Fruit fly (Drosophila melanogaster) whole organism, embryonic: ENCODE data around the gene CG18563.
A peak's percentile ranks its signal among the peaks of the same experiment; 100 is the strongest.

Experiments used
- Asciz ChIP-seq: fragments of 200-800 bp; sonication (Bioruptor generic); optimal IDR thresholded peaks from 2 replicates; lab custom pipeline; 2017; ENCODE audit warnings: missing biosample characterization, mild to moderate bottlenecking, missing genetic modification characterization, missing genetic modification reagents
- CG10274 ChIP-seq: fragments of 200-800 bp; sonication (Bioruptor generic); optimal IDR thresholded peaks from 3 replicates; lab custom pipeline; 2017; ENCODE audit warnings: missing biosample characterization, mild to moderate bottlenecking, missing genetic modification characterization
- CG11504 ChIP-seq: fragments of 200-800 bp; sonication (Bioruptor generic); optimal IDR thresholded peaks from 3 replicates; lab custom pipeline; 2019; ENCODE audit warnings: missing biosample characterization, mild to moderate bottlenecking, missing genetic modification characterization, moderate library complexity
- CG13287 ChIP-seq: fragments of 200-800 bp; sonication (Bioruptor generic); IDR thresholded peaks from 2 replicates; pipeline ENCODE4 v1.3.6; 2022; ENCODE audit warnings: missing biosample characterization, missing genetic modification characterization; ENCODE audit not compliant: partially characterized antibody
- CG15269 ChIP-seq: fragments of 200-800 bp; sonication (Bioruptor generic); optimal IDR thresholded peaks from 2 replicates; lab custom pipeline; 2018; ENCODE audit warnings: missing biosample characterization, mild to moderate bottlenecking, missing genetic modification characterization, moderate library complexity
- CG15479 ChIP-seq: fragments of 200-800 bp; sonication (Bioruptor generic); optimal IDR thresholded peaks from 3 replicates; lab custom pipeline; 2019; ENCODE audit warnings: missing biosample characterization, mild to moderate bottlenecking, missing genetic modification characterization, moderate library complexity
- CG1603 ChIP-seq: fragments of 200-800 bp; sonication (Bioruptor generic); optimal IDR thresholded peaks from 2 replicates; lab custom pipeline; 2019; ENCODE audit warnings: missing biosample characterization, mild to moderate bottlenecking, missing genetic modification characterization, moderate library complexity
- CG18764 ChIP-seq: fragments of 200-800 bp; sonication (Bioruptor generic); optimal IDR thresholded peaks from 3 replicates; lab custom pipeline; 2016; ENCODE audit warnings: missing biosample characterization, missing genetic modification characterization
- CG2120 ChIP-seq: fragments of 200-800 bp; sonication (Bioruptor generic); optimal IDR thresholded peaks from 3 replicates; lab custom pipeline; 2016; ENCODE audit warnings: missing biosample characterization, missing genetic modification characterization
- CG2678 ChIP-seq: fragments of 200-800 bp; sonication (Bioruptor generic); optimal IDR thresholded peaks from 3 replicates; lab custom pipeline; 2019; ENCODE audit warnings: missing biosample characterization, mild to moderate bottlenecking, missing genetic modification characterization, moderate library complexity
- CG2712 ChIP-seq: fragments of 200-800 bp; optimal IDR thresholded peaks from 3 replicates; lab custom pipeline; 2019; ENCODE audit warnings: missing biosample characterization, mild to moderate bottlenecking, missing genetic modification characterization, moderate library complexity
- CG3065 ChIP-seq: fragments of 200-800 bp; sonication (Bioruptor generic); optimal IDR thresholded peaks from 2 replicates; lab custom pipeline; 2016; ENCODE audit warnings: missing biosample characterization, missing genetic modification characterization
- CG34224 ChIP-seq: fragments of 200-800 bp; sonication (Bioruptor generic); IDR thresholded peaks from 3 replicates; pipeline ENCODE4 v1.3.6; 2022; ENCODE audit warnings: missing biosample characterization, missing genetic modification characterization; ENCODE audit not compliant: partially characterized antibody
- CG4424 ChIP-seq: fragments of 200-800 bp; sonication (Bioruptor generic); optimal IDR thresholded peaks from 3 replicates; lab custom pipeline; 2016; ENCODE audit warnings: missing biosample characterization, missing genetic modification characterization
- CG6175 ChIP-seq: fragments of 200-800 bp; sonication (Bioruptor generic); IDR thresholded peaks from 3 replicates; pipeline ENCODE4 v1.3.6; 2022; ENCODE audit warnings: missing biosample characterization, missing genetic modification characterization
- CG7271 ChIP-seq: fragments of 200-800 bp; sonication (Bioruptor generic); optimal IDR thresholded peaks from 2 replicates; lab custom pipeline; 2018; ENCODE audit warnings: missing biosample characterization, mild to moderate bottlenecking, missing genetic modification characterization, moderate library complexity
- CG9609 ChIP-seq: fragments of 200-800 bp; sonication (Bioruptor generic); optimal IDR thresholded peaks from 3 replicates; lab custom pipeline; 2016; ENCODE audit warnings: missing biosample characterization, missing genetic modification characterization
- Camta ChIP-seq: fragments of 200-800 bp; sonication (Bioruptor generic); optimal IDR thresholded peaks from 2 replicates; lab custom pipeline; 2016; ENCODE audit warnings: missing biosample characterization, missing genetic modification characterization
- D19A ChIP-seq: fragments of 200-800 bp; optimal IDR thresholded peaks from 3 replicates; lab custom pipeline; 2019; ENCODE audit warnings: missing biosample characterization, mild to moderate bottlenecking, missing genetic modification characterization, moderate library complexity
- E2f2 ChIP-seq: fragments of 200-800 bp; sonication (Bioruptor generic); IDR thresholded peaks from 2 replicates; pipeline ENCODE4 v1.3.6; 2022; ENCODE audit warnings: missing biosample characterization, missing genetic modification characterization
- ERR ChIP-seq: fragments of 200-800 bp; sonication (Bioruptor generic); optimal IDR thresholded peaks from 2 replicates; lab custom pipeline; 2016; ENCODE audit warnings: missing biosample characterization, missing genetic modification characterization
- HLH3B ChIP-seq: fragments of 200-800 bp; sonication (Bioruptor generic); IDR thresholded peaks from 2 replicates; pipeline ENCODE4 v1.3.6; 2022; ENCODE audit warnings: missing biosample characterization, missing genetic modification characterization
- Lim3 ChIP-seq: fragments of 200-800 bp; sonication (Bioruptor generic); IDR thresholded peaks from 2 replicates; pipeline ENCODE4 v1.3.6; 2022; ENCODE audit warnings: missing biosample characterization, missing genetic modification characterization
- NC2β ChIP-seq: fragments of 200-800 bp; sonication (Bioruptor generic); optimal IDR thresholded peaks from 2 replicates; lab custom pipeline; 2016; ENCODE audit warnings: missing biosample characterization, missing genetic modification characterization
- PHDP ChIP-seq: fragments of 200-800 bp; sonication (Bioruptor generic); optimal IDR thresholded peaks from 3 replicates; lab custom pipeline; 2018; ENCODE audit warnings: missing biosample characterization, mild to moderate bottlenecking, missing genetic modification characterization, moderate library complexity
- Ptx1 ChIP-seq: fragments of 200-800 bp; sonication (Bioruptor generic); IDR thresholded peaks from 2 replicates; pipeline ENCODE4 v1.3.6; 2022; ENCODE audit warnings: missing biosample characterization, missing genetic modification characterization
- Sry-β ChIP-seq: fragments of 200-800 bp; sonication (Bioruptor generic); optimal IDR thresholded peaks from 2 replicates; lab custom pipeline; 2018; ENCODE audit warnings: missing biosample characterization, mild to moderate bottlenecking, missing genetic modification characterization, moderate library complexity
- Usf ChIP-seq: fragments of 200-800 bp; sonication (Bioruptor generic); optimal IDR thresholded peaks from 2 replicates; lab custom pipeline; 2017; ENCODE audit warnings: missing genotype, missing biosample characterization, missing genetic modification characterization
- YL-1 ChIP-seq: fragments of 200-800 bp; sonication (Bioruptor generic); optimal IDR thresholded peaks from 3 replicates; lab custom pipeline; 2017; ENCODE audit warnings: missing biosample characterization, mild to moderate bottlenecking, missing genetic modification characterization
- bbx ChIP-seq: fragments of 200-800 bp; sonication (Bioruptor generic); IDR thresholded peaks from 2 replicates; pipeline ENCODE4 v1.3.6; 2022; ENCODE audit warnings: missing biosample characterization, missing genetic modification characterization; ENCODE audit not compliant: partially characterized antibody
- bsh ChIP-seq, 2 experiments: fragments of 200-800 bp; sonication (Bioruptor generic); optimal IDR thresholded peaks; 2 replicates each; lab custom pipeline; 2017 to 2018; ENCODE audit warnings: mild to moderate bottlenecking in 2 of 2, missing biosample characterization in 2 of 2, missing genetic modification characterization in 2 of 2, moderate library complexity in 1 of 2
- dmrt99B ChIP-seq: fragments of 200-800 bp; sonication (Bioruptor generic); optimal IDR thresholded peaks from 2 replicates; lab custom pipeline; 2018; ENCODE audit warnings: missing biosample characterization, mild to moderate bottlenecking, missing genetic modification characterization, moderate library complexity
- fd3F ChIP-seq: fragments of 200-800 bp; sonication (Bioruptor generic); optimal IDR thresholded peaks from 2 replicates; lab custom pipeline; 2018; ENCODE audit warnings: missing biosample characterization, mild to moderate bottlenecking, missing genetic modification characterization, moderate library complexity
- gce ChIP-seq: fragments of 200-800 bp; sonication (Bioruptor generic); IDR thresholded peaks from 3 replicates; pipeline ENCODE4 v1.3.6; 2022; ENCODE audit warnings: missing biosample characterization, missing genetic modification characterization
- gsb-n ChIP-seq: fragments of 200-800 bp; sonication (Bioruptor generic); optimal IDR thresholded peaks from 3 replicates; lab custom pipeline; 2018; ENCODE audit warnings: missing biosample characterization, mild to moderate bottlenecking, missing genetic modification characterization
- inv ChIP-seq: fragments of 200-800 bp; sonication (Bioruptor generic); IDR thresholded peaks from 2 replicates; pipeline ENCODE4 v1.3.6; 2022; ENCODE audit warnings: missing biosample characterization, missing genetic modification characterization; ENCODE audit not compliant: partially characterized antibody
- ken ChIP-seq: fragments of 200-800 bp; sonication (Bioruptor generic); IDR thresholded peaks from 3 replicates; pipeline ENCODE4 v1.3.6; 2022; ENCODE audit warnings: missing biosample characterization, missing genetic modification characterization
- lola ChIP-seq, 3 experiments: fragments of >200 bp in 2 of 3; fragments of 200-800 bp in 1 of 3; sonication (Bioruptor generic) in 1 of 3; optimal IDR thresholded peaks; 2 replicates each; lab custom pipeline; 2017 to 2019; ENCODE audit warnings: missing biosample characterization in 3 of 3, missing genetic modification characterization in 3 of 3, mild to moderate bottlenecking in 1 of 3, moderate library complexity in 1 of 3
- phol ChIP-seq: fragments of 200-800 bp; sonication (Bioruptor generic); optimal IDR thresholded peaks from 3 replicates; lab custom pipeline; 2018; ENCODE audit warnings: missing biosample characterization, mild to moderate bottlenecking, missing genetic modification characterization, moderate library complexity
- pzg ChIP-seq: fragments of 200-800 bp; sonication (Bioruptor generic); optimal IDR thresholded peaks from 3 replicates; lab custom pipeline; 2018; ENCODE audit warnings: missing biosample characterization, mild to moderate bottlenecking, missing genetic modification characterization, moderate library complexity
- run ChIP-seq: fragments of 200-800 bp; sonication (Bioruptor generic); optimal IDR thresholded peaks from 3 replicates; lab custom pipeline; 2018; ENCODE audit warnings: missing biosample characterization, mild to moderate bottlenecking, missing genetic modification characterization
- sens ChIP-seq: fragments of 200-800 bp; sonication (Bioruptor generic); peaks from one replicate; lab custom pipeline; 2016; ENCODE audit warnings: missing biosample characterization, missing genetic modification characterization
- slp2 ChIP-seq: fragments of 200-800 bp; sonication (Bioruptor generic); optimal IDR thresholded peaks from 2 replicates; lab custom pipeline; 2016; ENCODE audit warnings: missing biosample characterization, missing genetic modification characterization
- sug ChIP-seq: fragments of 200-800 bp; optimal IDR thresholded peaks from 2 replicates; lab custom pipeline; 2019; ENCODE audit warnings: missing biosample characterization, mild to moderate bottlenecking, missing genetic modification characterization, moderate library complexity
- tio ChIP-seq: fragments of 200-800 bp; sonication (Bioruptor generic); optimal IDR thresholded peaks from 2 replicates; lab custom pipeline; 2017; ENCODE audit warnings: missing biosample characterization, missing genetic modification characterization, inconsistent platforms
- trh ChIP-seq: fragments of 200-800 bp; sonication (Bioruptor generic); optimal IDR thresholded peaks from 2 replicates; lab custom pipeline; 2016; ENCODE audit warnings: missing biosample characterization, missing genetic modification characterization
- tup ChIP-seq: fragments of 200-800 bp; sonication (Bioruptor generic); optimal IDR thresholded peaks from 2 replicates; lab custom pipeline; 2016; ENCODE audit warnings: missing biosample characterization, mild to moderate bottlenecking, missing genetic modification characterization, moderate library complexity
- unc-4 ChIP-seq: fragments of 200-800 bp; sonication (Bioruptor generic); IDR thresholded peaks from 2 replicates; pipeline ENCODE4 v1.3.6; 2022; ENCODE audit warnings: missing biosample characterization, missing genetic modification characterization; ENCODE audit not compliant: partially characterized antibody
- unpg ChIP-seq: fragments of 200-800 bp; sonication (Bioruptor generic); optimal IDR thresholded peaks from 3 replicates; lab custom pipeline; 2018; ENCODE audit warnings: missing biosample characterization, mild to moderate bottlenecking, missing genetic modification characterization, moderate library complexity
- vvl ChIP-seq: fragments of 200-800 bp; sonication (Bioruptor generic); IDR thresholded peaks from 2 replicates; pipeline ENCODE4 v1.3.6; 2022; ENCODE audit warnings: missing biosample characterization, missing genetic modification characterization
- zfh2 ChIP-seq: fragments of 200-800 bp; sonication (Bioruptor generic); optimal IDR thresholded peaks from 2 replicates; lab custom pipeline; 2016; ENCODE audit warnings: missing biosample characterization, missing genetic modification characterization

CG18563 gene

dm6 chr2L:17470630-17471029 lies 12.8 kb upstream of the CG18563 start (continued):
- TF ChIP-seq Sry-β (GFP tag; lab: Kevin White, UChicago) (no peak), ERR (GFP tag; lab: Kevin White, UChicago) (peak; percentile 55), CG34224 (no peak), CG18764 (GFP tag; lab: Kevin White, UChicago) (no peak), D19A (tag; lab: Kevin White, UChicago) (no peak), Ptx1 (GFP tag; lab: Robert Waterston, UW) (no peak), slp2 (GFP tag; lab: Kevin White, UChicago) (no peak), CG2120 (GFP tag; lab: Kevin White, UChicago) (peak; percentile 83), NC2β (GFP tag; lab: Kevin White, UChicago) (no peak), Camta (peak; percentile 42), sens (no peak), dmrt99B (no peak), CG9609 (GFP tag; lab: Kevin White, UChicago) (no peak), bsh (GFP tag; optimal IDR thresholded peaks at IDR 0.05; lab: Kevin White, UChicago) (no peak), E2f2 (no peak), zfh2 (GFP tag; lab: Kevin White, UChicago) (peak; percentile 33), tio (GFP tag; lab: Kevin White, UChicago) (no peak), HLH3B (no peak), CG3065 (GFP tag; lab: Kevin White, UChicago) (no peak), Usf (GFP tag; lab: Kevin White, UChicago) (no peak), CG4424 (GFP tag; lab: Kevin White, UChicago) (no peak), trh (no peak), pzg (GFP tag; lab: Kevin White, UChicago) (peak; percentile 2), PHDP (tag; lab: Kevin White, UChicago) (peak; percentile 85), CG1603 (no peak), lola (GFP tag; optimal IDR thresholded peaks at IDR 0.05; lab: Kevin White, UChicago) (no peak), fd3F (GFP tag; lab: Kevin White, UChicago) (peak; percentile 89), gce (GFP tag; lab: Robert Waterston, UW) (no peak), CG2712 (no peak), CG15479 (GFP tag; lab: Kevin White, UChicago) (no peak), phol (tag; lab: Kevin White, UChicago) (no peak), CG6175 (GFP tag; lab: Robert Waterston, UW) (no peak), tup (GFP tag; lab: Kevin White, UChicago) (peak; percentile 14), bbx (GFP tag; lab: Robert Waterston, UW) (no peak), unc-4 (GFP tag; lab: Robert Waterston, UW) (no peak), YL-1 (GFP tag; lab: Kevin White, UChicago) (no peak), CG10274 (no peak), unpg (GFP tag; lab: Kevin White, UChicago) (peak; percentile 54), gsb-n (no peak), Asciz (GFP tag; lab: Kevin White, UChicago) (no peak), Lim3 (no peak), inv (GFP tag; lab: Robert Waterston, UW) (no peak), CG11504 (tag; lab: Kevin White, UChicago) (no peak), sug (peak; percentile 66), CG15269 (peak; percentile 56), CG13287 (no peak), CG2678 (peak; percentile 83), vvl (GFP tag; lab: Robert Waterston, UW) (no peak), ken (GFP tag; lab: Robert Waterston, UW) (no peak), run (tag; lab: Kevin White, UChicago) (no peak), CG7271 (tag; lab: Kevin White, UChicago) (no peak)
